Worm (Caenorhabditis elegans): Measurements from ENCODE around the gene T25B9.6.
"Not testable (repeated sequence)": the region's sequence is repeated elsewhere in the genome, so short reads cannot be mapped to it uniquely, and the experiment has no call there.

Gene T25B9.6

DNA sequence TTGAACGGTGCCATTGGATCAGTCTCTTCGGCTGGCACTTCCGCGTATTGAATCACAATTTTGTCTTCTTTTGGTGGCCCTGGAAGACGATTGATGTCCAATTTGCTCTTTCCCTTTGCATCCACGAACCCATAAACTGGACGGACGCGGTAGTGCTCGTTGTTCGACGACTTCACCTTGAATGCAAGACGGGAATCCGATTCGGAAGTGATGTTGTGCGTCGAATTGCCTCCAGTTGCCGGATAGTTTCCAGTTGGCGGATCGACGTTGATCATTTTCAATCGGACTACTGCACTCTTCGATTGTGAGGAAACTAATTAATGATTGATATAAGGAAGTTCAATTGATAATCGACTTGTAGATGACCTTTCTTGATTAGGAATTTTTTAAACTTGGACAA is 19.6 kb upstream of the T25B9.6 start, which contains the start of gene ssp-34:
Gene ssp-34 (minus strand): TSS at position 275 of the 400 bp plus-strand sequence.
- TF ChIP-seq rec-8 (tag; optimal IDR thresholded peaks at IDR 0.05) (no peak), aptf-2 (GFP tag; conservative IDR thresholded peaks at IDR 0.05) (no peak), F37B4.10 (GFP tag; IDR thresholded peaks at IDR 0.05) (no peak), hlh-12 (tag; optimal IDR thresholded peaks at IDR 0.05) (no peak), F39B2.1 (GFP tag; IDR thresholded peaks at IDR 0.05) (no peak), madf-3 (GFP tag; IDR thresholded peaks at IDR 0.05) (no peak)

DNA sequence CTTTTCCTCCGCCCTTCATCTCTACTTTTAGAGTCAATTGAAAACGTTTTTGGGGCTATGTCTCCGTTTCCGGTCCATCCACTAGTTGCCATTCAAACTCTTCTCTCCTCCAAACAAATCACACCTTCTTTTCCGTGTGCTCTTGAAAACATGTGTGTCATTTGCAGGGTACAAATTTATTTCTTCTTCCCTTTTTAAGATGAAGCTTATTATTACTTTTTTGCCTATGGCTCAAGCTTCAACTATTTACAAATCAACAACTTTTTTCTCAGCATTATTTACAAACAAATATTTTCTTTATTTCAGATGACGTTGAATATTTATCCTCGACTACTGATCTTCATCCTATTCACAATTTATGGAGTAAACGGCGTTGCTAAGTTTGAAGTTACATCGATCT is 13.5 kb upstream of the T25B9.6 start, which contains the start of gene T25B9.3:
Gene T25B9.3 (plus strand): TSS at position 301 of the 400 bp plus-strand sequence.
- no peak for TF ChIP-seq cebp-1 (GFP tag; IDR thresholded peaks at IDR 0.05)
- no peak for TF ChIP-seq cebp-1 (tag; optimal IDR thresholded peaks at IDR 0.05)

DNA sequence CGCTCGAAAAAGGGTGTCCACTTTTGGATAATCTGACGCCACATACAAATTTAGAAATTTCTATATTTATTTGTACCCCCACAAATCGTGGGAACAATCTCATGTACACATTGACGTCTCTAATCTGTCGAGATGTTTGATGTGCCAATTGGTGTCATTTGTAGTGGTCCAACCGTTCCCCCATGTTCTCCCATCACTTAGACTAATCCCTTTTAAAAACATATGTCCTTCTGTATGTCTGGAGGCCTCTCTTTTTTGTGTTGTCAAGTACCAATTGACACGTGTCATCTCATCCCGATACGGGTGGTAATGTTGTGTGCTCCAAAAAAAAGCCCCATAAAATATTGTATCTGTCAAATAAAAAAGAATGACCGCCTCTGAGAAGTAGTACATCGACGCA is 12.6 kb upstream of the T25B9.6 start:
- TF ChIP-seq B0336.3 (GFP tag; IDR thresholded peaks at IDR 0.05) (no peak), lin-40 (tag; optimal IDR thresholded peaks at IDR 0.05) (no peak), ztf-28 (GFP tag; IDR thresholded peaks at IDR 0.05) (no peak), snpc-1.1 (tag; optimal IDR thresholded peaks at IDR 0.05; ENCODE audit: insufficient read depth) (no peak)

- TF ChIP-seq T26A5.8 (tag; optimal IDR thresholded peaks at IDR 0.05) (no peak), nhr-80 (tag; optimal IDR thresholded peaks at IDR 0.05) (no peak), attf-5 (GFP tag; optimal IDR thresholded peaks at IDR 0.05) (no peak), F23B12.7 (tag; optimal IDR thresholded peaks at IDR 0.05; ENCODE audit: insufficient read depth) (no peak), mes-4 (tag; optimal IDR thresholded peaks at IDR 0.05) (no peak), madf-8 (GFP tag; conservative IDR thresholded peaks at IDR 0.05) (no peak), attf-3 (GFP tag; conservative IDR thresholded peaks at IDR 0.05) (no peak), hrde-1 (tag; optimal IDR thresholded peaks at IDR 0.05; ENCODE audit: borderline replicate concordance) (no peak), ekl-4 (GFP tag; IDR thresholded peaks at IDR 0.05) (no peak)
Observed at ce11 chrIV:10750041-10750440, 7.9 kb upstream of the T25B9.6 start, which contains the start of gene T25B9.1. Gene T25B9.1, minus strand, starts transcription at chrIV:10750141.

DNA sequence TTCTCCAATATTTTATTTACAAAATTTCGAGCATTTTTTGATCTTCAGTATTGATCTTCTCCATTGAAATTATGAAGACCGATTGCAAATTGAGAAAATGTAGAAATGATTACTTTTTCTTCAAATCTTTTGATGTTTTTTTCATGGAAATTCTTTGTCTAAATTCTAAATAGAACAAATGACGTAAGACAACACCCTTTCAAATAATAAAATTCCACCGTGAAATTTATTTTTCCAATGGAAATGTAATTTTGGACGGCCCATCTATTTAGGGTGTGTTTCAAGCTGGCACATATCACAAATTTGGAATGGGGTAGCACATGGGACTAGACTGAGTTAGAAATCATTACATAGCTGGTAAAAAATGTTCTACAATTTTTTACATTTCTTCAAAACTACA is 6.2 kb upstream of the T25B9.6 start, which contains the start of gene T25B9.2:
Gene T25B9.2 (minus strand): TSS at position 101 of the 400 bp plus-strand sequence.
- not testable (repeated sequence) for TF ChIP-seq hmg-1.2 (GFP tag; IDR thresholded peaks at IDR 0.05); K11D2.4 (GFP tag; IDR thresholded peaks at IDR 0.05); sptf-2 (GFP tag; optimal IDR thresholded peaks at IDR 0.05)

DNA sequence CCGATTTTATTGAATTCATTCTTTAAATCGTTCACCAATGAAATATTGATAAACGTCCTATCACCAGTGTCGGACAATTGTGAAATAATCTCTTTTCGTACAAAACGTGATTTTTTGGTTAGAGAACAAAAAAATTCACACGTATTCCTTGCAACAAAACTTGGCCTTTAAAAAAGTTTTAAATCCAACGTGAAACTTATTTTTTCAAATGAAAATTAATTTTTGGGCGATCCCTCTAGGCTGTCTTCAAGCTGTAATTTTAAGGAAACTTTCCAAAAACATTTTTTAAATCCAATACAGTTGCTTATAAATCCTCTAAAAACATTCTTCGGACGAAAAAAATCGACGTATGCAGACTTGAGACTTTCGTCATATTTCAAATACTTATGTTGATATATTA is 3.3 kb upstream of the T25B9.6 start, which contains the start of gene T25B9.5:
Gene T25B9.5 (minus strand): TSS at position 101 of the 400 bp plus-strand sequence.
- no peak for TF ChIP-seq rec-8 (tag; optimal IDR thresholded peaks at IDR 0.05)
- TF ChIP-seq F49E8.2 (tag; optimal IDR thresholded peaks at IDR 0.05; ENCODE audit: insufficient read depth): no peak
- no peak for TF ChIP-seq K12H6.12 (tag; optimal IDR thresholded peaks at IDR 0.05)
- TF ChIP-seq chd-7 (tag; optimal IDR thresholded peaks at IDR 0.05): no peak
- no peak for TF ChIP-seq lir-1 (GFP tag; conservative IDR thresholded peaks at IDR 0.05)
- TF ChIP-seq ceh-40 (GFP tag; IDR thresholded peaks at IDR 0.05): no peak
- TF ChIP-seq ama-1 (optimal IDR thresholded peaks at IDR 0.05): no peak
- no peak for TF ChIP-seq ama-1 (GFP tag; optimal IDR thresholded peaks at IDR 0.05)
- no peak for TF ChIP-seq xnd-1 (tag; optimal IDR thresholded peaks at IDR 0.05)
- TF ChIP-seq ztf-6 (GFP tag; IDR thresholded peaks at IDR 0.05): no peak
- no peak for TF ChIP-seq ztf-3 (GFP tag; optimal IDR thresholded peaks at IDR 0.05)
- no peak for TF ChIP-seq hrde-1 (tag; optimal IDR thresholded peaks at IDR 0.05; ENCODE audit: borderline replicate concordance)
- no peak for TF ChIP-seq snpc-4 (GFP tag; optimal IDR thresholded peaks at IDR 0.05)
- no peak for TF ChIP-seq snpc-4 (tag; optimal IDR thresholded peaks at IDR 0.05)
- no peak for TF ChIP-seq ceh-27 (GFP tag; optimal IDR thresholded peaks at IDR 0.05)
- TF ChIP-seq ceh-79 (tag; optimal IDR thresholded peaks at IDR 0.05): no peak
- TF ChIP-seq madf-10 (tag; optimal IDR thresholded peaks at IDR 0.05): no peak
